Worm (Caenorhabditis elegans) whole organism, dauer: ENCODE data around the gene cex-1.

Experiments
- unc-62 ChIP-seq: sonication (generic microtip); optimal IDR thresholded peaks from 2 replicates; lab custom pipeline; 2017; ENCODE audit warnings: missing biosample characterization, missing genetic modification reagents, missing genetic modification characterization

The cex-1 gene

DNA sequence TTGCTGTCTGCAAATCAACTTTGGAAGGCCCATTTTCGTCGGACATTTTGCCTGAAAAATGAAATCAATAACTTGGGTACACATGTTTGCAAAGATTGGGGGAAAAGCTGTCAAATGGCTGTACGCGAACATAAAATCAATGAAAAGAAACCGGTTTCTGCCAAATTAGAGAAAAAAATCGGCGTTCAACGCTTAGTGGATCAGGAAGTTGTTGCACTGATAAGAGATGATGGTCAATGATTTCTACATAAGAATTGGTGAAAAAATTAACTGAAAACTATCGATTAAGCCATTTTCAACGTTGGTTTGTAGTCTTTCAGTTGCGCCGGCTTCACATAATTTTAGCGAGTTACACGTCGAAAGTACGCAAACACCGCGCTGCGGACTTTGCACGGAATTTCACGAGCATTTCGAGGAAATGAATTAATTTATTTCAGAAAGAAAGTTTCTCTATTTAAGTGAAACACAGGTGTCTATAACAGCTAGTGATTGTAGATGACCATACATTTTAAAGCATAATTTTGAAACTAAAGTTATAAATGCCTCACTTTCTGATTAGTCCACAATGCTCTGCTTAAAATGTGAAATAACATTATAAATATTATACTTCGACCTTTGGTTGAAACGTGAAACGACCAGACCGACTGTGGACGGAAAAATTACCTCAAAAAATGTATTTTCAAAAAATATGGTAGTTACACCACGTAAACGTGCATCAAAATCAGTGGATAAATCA is 17.8 kb upstream of the cex-1 start, which contains the start of the genes F07F6.4 and F07F6.2:
TSS of gene F07F6.4 (minus strand) at position 51 of the 736 bp plus-strand sequence.
TSS of gene F07F6.2 (plus strand) at position 686 of the 736 bp plus-strand sequence.
- TF ChIP-seq unc-62, result no peak

- no peak for TF ChIP-seq unc-62
These were observed 14.4 kb upstream of the cex-1 start, which contains the start of gene srx-114 for ce11 chrII:5433069-5433468. TSS of gene srx-114 (minus strand) at chrII:5433169.

ce11 chrII:5436833-5437232 is 10.6 kb upstream of the cex-1 start, which contains the start of gene dct-5:
TSS of gene dct-5 (minus strand) at chrII:5436933.
- no peak for TF ChIP-seq unc-62

DNA sequence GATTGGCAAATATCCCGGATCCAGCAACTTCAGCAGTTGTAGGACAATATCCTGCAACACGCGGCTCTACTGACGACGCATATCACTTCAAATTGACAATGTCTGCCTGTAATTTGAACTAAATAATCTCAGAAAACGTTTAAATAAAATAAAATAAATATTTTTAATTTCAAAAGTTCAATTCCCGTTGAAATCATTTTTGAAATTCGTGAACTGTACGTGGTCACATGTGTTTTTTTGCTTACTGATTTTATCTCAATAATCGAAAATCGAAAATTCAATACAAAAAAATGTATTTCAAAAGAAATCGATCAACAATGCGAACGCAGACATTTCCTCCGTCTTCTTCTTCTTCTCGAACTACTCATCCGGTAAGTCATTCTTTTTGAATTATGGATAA is 9.9 kb upstream of the cex-1 start, which contains the start of gene F07F6.1:
TSS of gene F07F6.1 (plus strand) at position 301 of the 400 bp plus-strand sequence.
- no peak for TF ChIP-seq unc-62

DNA sequence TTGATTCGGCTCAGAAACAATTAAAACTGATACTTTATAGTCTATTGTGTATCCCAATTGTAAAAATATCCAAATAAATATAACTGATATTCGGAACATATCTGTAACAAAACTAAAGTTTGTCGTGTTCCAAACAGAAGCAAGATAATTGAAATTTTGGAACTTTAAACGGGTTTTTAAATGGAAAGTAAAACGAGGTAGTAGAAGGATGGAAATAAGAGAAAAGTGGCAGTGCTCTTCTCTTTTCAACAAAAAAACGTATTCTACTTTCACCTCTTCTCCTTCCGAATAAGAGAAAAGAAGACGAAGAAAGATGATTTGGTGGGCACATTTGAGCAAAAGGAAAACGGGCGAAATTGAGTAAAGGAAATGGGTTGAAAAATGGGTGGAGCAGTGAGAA is 975 bp upstream of the cex-1 start, which contains the start of gene nmr-1:
TSS of gene nmr-1 (minus strand) at position 101 of the 400 bp plus-strand sequence.
- no peak for TF ChIP-seq unc-62

- TF ChIP-seq unc-62, result no peak
These were observed 1.7 kb downstream of the cex-1 start for ce11 chrII:5449219-5449618.

DNA sequence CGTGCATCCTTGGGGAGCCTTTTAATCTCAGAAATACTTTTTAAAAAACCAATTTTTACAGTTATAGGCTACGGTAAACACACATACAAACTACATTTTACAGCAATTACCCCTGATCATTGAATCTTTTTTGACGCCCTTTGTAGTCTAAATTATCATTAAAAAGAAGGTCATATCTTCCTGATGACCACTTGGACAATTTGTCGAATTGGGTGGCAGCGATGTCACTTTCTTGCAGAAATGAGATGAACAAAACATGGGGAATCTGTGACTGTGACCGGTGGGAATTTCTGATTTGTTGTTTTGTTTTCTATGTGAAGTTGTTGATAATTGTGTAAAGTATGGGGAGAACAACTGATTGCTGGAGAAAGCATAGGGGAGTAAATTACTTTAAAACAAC is 2.1 kb downstream of the cex-1 start:
- no peak for TF ChIP-seq unc-62

ce11 chrII:5451278-5451677 is 3.8 kb downstream of the cex-1 start:
- TF ChIP-seq unc-62, result no peak

DNA sequence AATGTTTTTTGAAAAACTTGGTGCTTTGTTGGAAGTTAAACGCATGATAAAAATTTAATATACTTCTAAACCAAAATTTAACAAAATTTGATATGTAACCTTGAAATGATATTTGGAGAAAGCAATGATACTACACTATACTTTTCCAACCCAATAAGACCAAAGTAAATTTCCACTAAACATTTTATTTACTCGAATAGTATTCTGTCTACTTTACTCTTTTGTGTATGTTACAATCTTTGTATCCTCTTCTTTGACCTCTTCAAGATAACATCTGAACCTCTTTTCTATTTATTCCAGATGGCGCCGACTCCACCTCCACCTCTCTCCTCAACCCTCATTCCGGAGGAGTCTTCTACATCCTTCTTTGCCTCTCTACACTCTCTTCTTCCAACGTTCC is 6.1 kb downstream of the cex-1 start, which contains the start of gene dhs-5:
TSS of gene dhs-5 (plus strand) at position 301 of the 400 bp plus-strand sequence.
- TF ChIP-seq unc-62, result no peak

ce11 chrII:5455650-5456355 is 8.3 kb downstream of the cex-1 start, which contains the start of gene daz-1:
TSS of gene daz-1 (plus strand) at chrII:5456305.
- TF ChIP-seq unc-62, result no peak

ce11 chrII:5458683-5459410 is 11.4 kb downstream of the cex-1 start:
- no peak for TF ChIP-seq unc-62

ce11 chrII:5459534-5459933 is 12.1 kb downstream of the cex-1 start:
- no peak for TF ChIP-seq unc-62

DNA sequence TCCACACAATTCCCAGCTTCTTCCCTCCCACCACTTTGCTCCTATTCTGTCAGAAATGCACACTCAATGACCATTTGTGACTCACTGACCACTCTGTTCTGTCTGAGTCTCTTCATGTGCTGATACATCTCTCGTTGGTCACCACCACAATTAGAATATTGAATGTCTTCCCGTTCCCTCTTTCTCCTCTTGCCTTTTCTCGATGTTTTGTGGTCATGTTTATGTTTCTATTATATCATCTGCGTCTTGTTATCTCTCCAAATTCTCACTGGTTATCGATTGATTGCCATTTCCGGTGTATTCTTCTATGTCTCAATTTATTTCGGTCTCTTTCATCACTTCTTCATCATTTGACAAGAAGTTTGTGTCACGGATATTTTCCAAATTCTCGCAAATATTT is 13.4 kb downstream of the cex-1 start:
- TF ChIP-seq unc-62, result no peak

DNA sequence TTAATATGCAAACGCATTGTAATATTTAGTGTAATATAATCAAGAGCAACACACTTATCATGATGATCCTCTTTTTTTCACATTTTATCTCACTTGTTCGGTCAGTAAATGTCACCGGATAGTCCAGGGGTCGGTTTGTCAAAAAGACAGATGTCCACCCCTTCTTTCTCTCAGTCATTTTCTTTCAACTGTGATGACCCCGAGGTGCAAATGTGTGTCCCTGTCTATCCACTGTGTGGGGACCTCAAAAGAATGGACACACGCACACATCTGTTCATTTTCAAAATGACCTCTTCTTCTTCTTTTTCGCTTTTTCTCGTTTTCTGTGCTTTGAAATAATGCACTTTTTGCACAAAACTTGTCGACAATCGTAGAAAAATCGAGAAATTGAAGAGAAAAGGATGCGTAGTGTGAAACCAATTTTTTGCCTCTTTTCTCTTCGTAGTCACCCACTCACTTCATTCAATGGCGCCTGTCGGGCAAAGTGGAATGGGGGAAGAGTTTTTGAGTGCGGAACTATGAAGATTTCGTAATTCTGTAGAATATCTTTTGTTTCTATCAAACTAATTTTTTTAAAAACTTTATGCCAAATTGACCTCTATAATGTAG is 16.3 kb downstream of the cex-1 start:
- TF ChIP-seq unc-62, result no peak

DNA sequence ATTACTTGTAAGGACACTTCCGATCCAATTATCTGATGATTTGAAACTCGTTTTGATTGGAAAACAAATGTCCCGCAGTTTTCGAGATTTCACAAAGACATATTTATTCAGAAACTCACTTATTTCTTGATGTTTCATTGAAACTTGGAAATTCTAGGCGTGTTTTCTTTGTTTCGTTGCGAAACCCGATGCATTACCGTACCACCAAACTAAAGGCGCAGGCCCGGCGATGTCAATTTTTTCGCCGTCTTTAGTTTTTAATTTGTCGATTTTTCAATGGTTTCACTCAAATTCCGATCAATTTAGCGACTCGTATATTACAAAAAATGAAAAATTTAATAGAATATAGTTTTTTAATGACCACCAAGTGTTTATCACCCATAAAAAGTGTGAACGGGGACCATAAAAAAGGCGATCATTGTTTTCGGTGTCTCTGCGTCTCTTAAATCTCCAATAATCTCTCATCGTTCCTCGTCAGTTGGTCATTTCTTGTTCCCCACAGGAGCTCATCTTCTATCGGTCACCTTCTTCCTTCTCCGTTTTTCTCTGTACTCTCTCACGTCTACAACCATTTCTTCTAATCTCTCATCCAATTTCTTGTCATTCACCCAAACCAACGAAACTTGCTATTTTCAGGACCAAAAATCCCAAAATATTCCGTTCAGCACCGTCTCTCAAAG is 18.4 kb downstream of the cex-1 start, which contains the start of gene clr-1:
TSS of gene clr-1 (plus strand) at position 630 of the 680 bp plus-strand sequence.
- no peak for TF ChIP-seq unc-62
